Fruit fly (Drosophila melanogaster) whole organism, embryonic: ENCODE measurements around the gene meso18E.

Experiments
- Bgb ChIP-seq: fragments of 200-800 bp; sonication (Bioruptor generic); IDR thresholded peaks from 2 replicates; pipeline ENCODE4 v1.3.6; 2022; ENCODE audit warnings: missing biosample characterization, missing genetic modification characterization; ENCODE audit not compliant: partially characterized antibody
- CG10209 ChIP-seq: fragments of 200-800 bp; sonication (Bioruptor generic); optimal IDR thresholded peaks from 3 replicates; lab custom pipeline; 2017; ENCODE audit warnings: missing biosample characterization, mild to moderate bottlenecking, missing genetic modification characterization, missing genetic modification reagents
- CG10267 ChIP-seq: fragments of 200-800 bp; sonication (Bioruptor generic); optimal IDR thresholded peaks from 2 replicates; lab custom pipeline; 2018; ENCODE audit warnings: missing biosample characterization, mild to moderate bottlenecking, missing genetic modification characterization, moderate library complexity
- CG11504 ChIP-seq: fragments of 200-800 bp; sonication (Bioruptor generic); optimal IDR thresholded peaks from 3 replicates; lab custom pipeline; 2019; ENCODE audit warnings: missing biosample characterization, mild to moderate bottlenecking, missing genetic modification characterization, moderate library complexity
- CG11695 ChIP-seq: fragments of 200-800 bp; sonication (Bioruptor generic); IDR thresholded peaks from 3 replicates; pipeline ENCODE4 v1.3.6; 2022; ENCODE audit warnings: missing biosample characterization, missing genetic modification characterization
- CG13296 ChIP-seq: fragments of 200-800 bp; sonication (Bioruptor generic); optimal IDR thresholded peaks from 3 replicates; lab custom pipeline; 2018; ENCODE audit warnings: missing biosample characterization, mild to moderate bottlenecking, missing genetic modification characterization
- CG14710 ChIP-seq: fragments of 200-800 bp; sonication (Bioruptor generic); optimal IDR thresholded peaks from 3 replicates; lab custom pipeline; 2019; ENCODE audit warnings: missing biosample characterization, mild to moderate bottlenecking, missing genetic modification characterization, moderate library complexity
- CG15601 ChIP-seq: fragments of 200-800 bp; sonication (Bioruptor generic); optimal IDR thresholded peaks from 3 replicates; lab custom pipeline; 2019; ENCODE audit warnings: missing biosample characterization, mild to moderate bottlenecking, missing genetic modification characterization, moderate library complexity
- CG2712 ChIP-seq: fragments of 200-800 bp; optimal IDR thresholded peaks from 3 replicates; lab custom pipeline; 2019; ENCODE audit warnings: missing biosample characterization, mild to moderate bottlenecking, missing genetic modification characterization, moderate library complexity
- CG2889 ChIP-seq: fragments of 200-800 bp; sonication (Bioruptor generic); IDR thresholded peaks from 3 replicates; pipeline ENCODE4 v1.3.6; 2022; ENCODE audit warnings: missing biosample characterization, missing genetic modification characterization
- CG30431 ChIP-seq: fragments of 200-800 bp; sonication (Bioruptor generic); optimal IDR thresholded peaks from 2 replicates; lab custom pipeline; 2017; ENCODE audit warnings: missing biosample characterization, missing genetic modification characterization
- CG34224 ChIP-seq: fragments of 200-800 bp; sonication (Bioruptor generic); IDR thresholded peaks from 3 replicates; pipeline ENCODE4 v1.3.6; 2022; ENCODE audit warnings: missing biosample characterization, missing genetic modification characterization; ENCODE audit not compliant: partially characterized antibody
- CG3726 ChIP-seq: fragments of 200-800 bp; sonication (Bioruptor generic); IDR thresholded peaks from 3 replicates; pipeline ENCODE4, ENCODE4 v1.3.6; 2022; ENCODE audit warnings: missing biosample characterization, missing genetic modification characterization
- CG3995 ChIP-seq: fragments of 200-800 bp; sonication (Bioruptor generic); optimal IDR thresholded peaks from 3 replicates; lab custom pipeline; 2016; ENCODE audit warnings: missing biosample characterization, missing genetic modification characterization
- CG6683 ChIP-seq: fragments of 200-800 bp; sonication (Bioruptor generic); optimal IDR thresholded peaks from 2 replicates; lab custom pipeline; 2017; ENCODE audit warnings: missing biosample characterization, mild to moderate bottlenecking, missing genetic modification characterization, missing genetic modification reagents
- CG7556 ChIP-seq: fragments of 200-800 bp; sonication (Bioruptor generic); optimal IDR thresholded peaks from 2 replicates; lab custom pipeline; 2017; ENCODE audit warnings: missing biosample characterization, mild to moderate bottlenecking, missing genetic modification characterization
- CG8290 ChIP-seq, 3 experiments: fragments of 200-800 bp; sonication (Bioruptor generic); optimal IDR thresholded peaks; 2 replicates each; lab custom pipeline; 2016 to 2019; ENCODE audit warnings: missing biosample characterization in 3 of 3, missing genetic modification characterization in 3 of 3, mild to moderate bottlenecking in 2 of 3, moderate library complexity in 1 of 3
- CG9797 ChIP-seq: fragments of 200-800 bp; sonication (Bioruptor generic); optimal IDR thresholded peaks from 3 replicates; lab custom pipeline; 2018; ENCODE audit warnings: missing biosample characterization, mild to moderate bottlenecking, missing genetic modification characterization
- CHES-1-like ChIP-seq: fragments of 200-800 bp; sonication (Bioruptor generic); optimal IDR thresholded peaks from 2 replicates; lab custom pipeline; 2016; ENCODE audit warnings: missing biosample characterization, missing genetic modification characterization
- Dll ChIP-seq: fragments of 200-800 bp; sonication (Bioruptor generic); IDR thresholded peaks from 4 replicates; pipeline ENCODE4 v1.3.6; 2022; ENCODE audit warnings: missing biosample characterization, missing genetic modification characterization; ENCODE audit not compliant: partially characterized antibody
- Elba2 ChIP-seq: fragments of 200-800 bp; sonication (Bioruptor generic); optimal IDR thresholded peaks from 3 replicates; lab custom pipeline; 2016; ENCODE audit warnings: missing biosample characterization, missing genetic modification characterization
- Lpt ChIP-seq: fragments of >200 bp; optimal IDR thresholded peaks from 2 replicates; lab custom pipeline; 2018; ENCODE audit warnings: missing biosample characterization, missing genetic modification characterization
- Med ChIP-seq: fragments of 200-800 bp; sonication (Bioruptor generic); peaks from one replicate; lab custom pipeline; 2016; ENCODE audit warnings: missing biosample characterization, missing genetic modification characterization, mild to moderate bottlenecking, inconsistent platforms, moderate library complexity
- Nf-YB ChIP-seq: fragments of 200-800 bp; sonication (Bioruptor generic); optimal IDR thresholded peaks from 3 replicates; lab custom pipeline; 2019; ENCODE audit warnings: missing biosample characterization, mild to moderate bottlenecking, missing genetic modification characterization, moderate library complexity
- Oli ChIP-seq: fragments of 200-800 bp; sonication (Bioruptor generic); optimal IDR thresholded peaks from 2 replicates; lab custom pipeline; 2018; ENCODE audit warnings: missing biosample characterization, mild to moderate bottlenecking, missing genetic modification characterization, moderate library complexity
- Opbp ChIP-seq: fragments of 200-800 bp; sonication (Bioruptor generic); IDR thresholded peaks from 3 replicates; pipeline ENCODE4 v1.3.6; 2022; ENCODE audit warnings: missing biosample characterization, missing genetic modification characterization; ENCODE audit not compliant: partially characterized antibody
- Scr ChIP-seq: fragments of 200-800 bp; sonication (Bioruptor generic); IDR thresholded peaks from 2 replicates; pipeline ENCODE4 v1.3.6; 2022; ENCODE audit warnings: missing biosample characterization, missing genetic modification characterization; ENCODE audit not compliant: partially characterized antibody
- Xrp1 ChIP-seq: fragments of 200-800 bp; sonication (Bioruptor generic); IDR thresholded peaks from 2 replicates; pipeline ENCODE4 v1.3.6; 2022; ENCODE audit warnings: missing biosample characterization, missing genetic modification characterization
- amos ChIP-seq: fragments of 200-800 bp; sonication (Bioruptor generic); IDR thresholded peaks from 2 replicates; pipeline ENCODE4 v1.3.6; 2022; ENCODE audit warnings: missing biosample characterization, missing genetic modification characterization; ENCODE audit not compliant: partially characterized antibody
- ato ChIP-seq: fragments of 200-800 bp; sonication (Bioruptor generic); IDR thresholded peaks from 2 replicates; pipeline ENCODE4 v1.3.6; 2022; ENCODE audit warnings: missing biosample characterization, missing genetic modification characterization; ENCODE audit not compliant: partially characterized antibody
- cato ChIP-seq: fragments of 200-800 bp; sonication (Bioruptor generic); optimal IDR thresholded peaks from 2 replicates; lab custom pipeline; 2016; ENCODE audit warnings: missing biosample characterization, missing genetic modification characterization, borderline replicate concordance
- disco-r ChIP-seq: fragments of 200-800 bp; sonication (Bioruptor generic); optimal IDR thresholded peaks from 2 replicates; lab custom pipeline; 2016; ENCODE audit warnings: missing biosample characterization, missing genetic modification characterization
- dm ChIP-seq: fragments of 200-800 bp; sonication (Bioruptor generic); optimal IDR thresholded peaks from 3 replicates; lab custom pipeline; 2016; ENCODE audit warnings: missing biosample characterization, missing genetic modification characterization
- gfzf ChIP-seq: fragments of 200-800 bp; sonication (Bioruptor generic); optimal IDR thresholded peaks from 2 replicates; lab custom pipeline; 2016; ENCODE audit warnings: missing biosample characterization, mild to moderate bottlenecking, missing genetic modification characterization, moderate library complexity
- lmd ChIP-seq: fragments of 200-800 bp; sonication (Bioruptor generic); IDR thresholded peaks from 2 replicates; pipeline ENCODE4 v1.3.6; 2022; ENCODE audit warnings: missing biosample characterization, missing genetic modification characterization
- mld ChIP-seq: fragments of 200-800 bp; sonication (Bioruptor generic); IDR thresholded peaks from 3 replicates; pipeline ENCODE4 v1.3.6; 2022; ENCODE audit warnings: missing biosample characterization, missing genetic modification characterization; ENCODE audit not compliant: partially characterized antibody
- pzg ChIP-seq: fragments of 200-800 bp; sonication (Bioruptor generic); optimal IDR thresholded peaks from 3 replicates; lab custom pipeline; 2018; ENCODE audit warnings: missing biosample characterization, mild to moderate bottlenecking, missing genetic modification characterization, moderate library complexity
- sna ChIP-seq: fragments of 200-800 bp; sonication (Bioruptor generic); IDR thresholded peaks from 2 replicates; pipeline ENCODE4 v1.3.6; 2022; ENCODE audit warnings: missing biosample characterization, missing genetic modification characterization; ENCODE audit not compliant: partially characterized antibody
- trem ChIP-seq: fragments of 200-800 bp; optimal IDR thresholded peaks from 3 replicates; lab custom pipeline; 2019; ENCODE audit warnings: missing biosample characterization, mild to moderate bottlenecking, missing genetic modification characterization, moderate library complexity
- ttk ChIP-seq: fragments of 200-800 bp; sonication (Bioruptor generic); IDR thresholded peaks from 2 replicates; pipeline ENCODE4 v2.1.2; 2022; ENCODE audit warnings: missing biosample characterization, missing genetic modification characterization
- unc-4 ChIP-seq: fragments of 200-800 bp; sonication (Bioruptor generic); IDR thresholded peaks from 2 replicates; pipeline ENCODE4 v1.3.6; 2022; ENCODE audit warnings: missing biosample characterization, missing genetic modification characterization; ENCODE audit not compliant: partially characterized antibody
- unpg ChIP-seq: fragments of 200-800 bp; sonication (Bioruptor generic); optimal IDR thresholded peaks from 3 replicates; lab custom pipeline; 2018; ENCODE audit warnings: missing biosample characterization, mild to moderate bottlenecking, missing genetic modification characterization, moderate library complexity
- vnd ChIP-seq: fragments of 200-800 bp; sonication (Bioruptor generic); IDR thresholded peaks from 3 replicates; pipeline ENCODE4 v1.3.6; 2022; ENCODE audit warnings: missing biosample characterization, missing genetic modification characterization; ENCODE audit not compliant: partially characterized antibody
- wdn ChIP-seq: fragments of 200-800 bp; sonication (Bioruptor generic); IDR thresholded peaks from 2 replicates; pipeline ENCODE4 v1.3.6; 2022; ENCODE audit warnings: missing biosample characterization, missing genetic modification characterization
- zen ChIP-seq: fragments of 200-800 bp; sonication (Bioruptor generic); optimal IDR thresholded peaks from 3 replicates; lab custom pipeline; 2018; ENCODE audit warnings: missing biosample characterization, mild to moderate bottlenecking, missing genetic modification characterization, moderate library complexity
- zen2 ChIP-seq: fragments of 200-800 bp; sonication (Bioruptor generic); IDR thresholded peaks from 3 replicates; pipeline ENCODE4 v1.3.6; 2022; ENCODE audit warnings: missing biosample characterization, missing genetic modification characterization; ENCODE audit not compliant: partially characterized antibody

The meso18E gene

dm6 chrX:19704083-19704482 lies 8.8 kb downstream of the meso18E start, which contains the start of the genes CG14230 and CG14232 (continued):
- no peak for TF ChIP-seq Nf-YB (GFP tag; lab: Kevin White, UChicago)
- TF ChIP-seq CG2889: no peak
- TF ChIP-seq ato: no peak
- 0 out of 2 replicates have a peak, but pooled peaks have one; percentile 15 for TF ChIP-seq unc-4
- TF ChIP-seq wdn: no peak
- no peak for TF ChIP-seq Lpt (GFP tag; lab: Kevin White, UChicago)
- TF ChIP-seq Scr (GFP tag; lab: Robert Waterston, UW): 0 out of 2 replicates have a peak, but pooled peaks have one; percentile 33
- no peak for TF ChIP-seq vnd (GFP tag; lab: Robert Waterston, UW)
- TF ChIP-seq Oli (tag; lab: Kevin White, UChicago): no peak
- no peak for TF ChIP-seq mld
- no peak for TF ChIP-seq CG13296 (GFP tag; lab: Kevin White, UChicago)
- TF ChIP-seq CG11504: no peak
- TF ChIP-seq CG3726 (GFP tag; lab: Robert Waterston, UW): no peak
- TF ChIP-seq CG6683 (GFP tag; lab: Kevin White, UChicago): no peak

dm6 chrX:19701611-19702010 lies 11.2 kb downstream of the meso18E start, which contains the start of gene Tcs4:
Gene Tcs4 (minus strand): TSS chrX:19701755.
- TF ChIP-seq CG34224 (GFP tag; lab: Robert Waterston, UW): peak; percentile 80
- peak; percentile 66; the same call in 1 of the 2 replicates for TF ChIP-seq sna (GFP tag; lab: Robert Waterston, UW)
- TF ChIP-seq lmd: no peak; the same call in 1 of the 2 replicates
- TF ChIP-seq Xrp1 (GFP tag; lab: Robert Waterston, UW): peak; percentile 43; the same call in 1 of the 2 replicates
- peak; percentile 46; the same call in 1 of the 2 replicates for TF ChIP-seq unc-4
- peak; percentile 5 for TF ChIP-seq CG7556 (GFP tag; lab: Kevin White, UChicago)
- TF ChIP-seq zen2 (GFP tag; lab: Robert Waterston, UW): peak; percentile 60; the same call in 2 of the 3 replicates
- TF ChIP-seq CG14710: peak; percentile 49
- peak; percentile 25 for TF ChIP-seq Elba2 (GFP tag; lab: Kevin White, UChicago)
- no peak for TF ChIP-seq CG3995 (GFP tag; lab: Kevin White, UChicago)
- TF ChIP-seq CG15601 (tag; lab: Kevin White, UChicago): peak; percentile 27
- peak; percentile 59; the same call in 2 of the 4 replicates for TF ChIP-seq Dll (GFP tag; lab: Robert Waterston, UW)
- TF ChIP-seq CG8290 (GFP tag; optimal IDR thresholded peaks at IDR 0.05; lab: Kevin White, UChicago): peak; percentile 4
- TF ChIP-seq CG8290 (tag; optimal IDR thresholded peaks at IDR 0.05; lab: Kevin White, UChicago): no peak
- no peak for TF ChIP-seq CHES-1-like (GFP tag; lab: Kevin White, UChicago)
- no peak for TF ChIP-seq cato (GFP tag; lab: Kevin White, UChicago)
- peak; percentile 31; the same call in 1 of the 2 replicates for TF ChIP-seq Bgb
- TF ChIP-seq dm (GFP tag; lab: Kevin White, UChicago): no peak
- TF ChIP-seq ttk: no peak
- no peak for TF ChIP-seq disco-r (GFP tag; lab: Kevin White, UChicago)
- TF ChIP-seq Scr (GFP tag; lab: Robert Waterston, UW): peak; percentile 59
- peak; percentile 60 for TF ChIP-seq CG2712 (tag; lab: Kevin White, UChicago)
- TF ChIP-seq pzg (GFP tag; lab: Kevin White, UChicago): peak; percentile 43
- 0 out of 3 replicates have a peak, but pooled peaks have one; percentile 18 for TF ChIP-seq CG11695 (GFP tag; lab: Robert Waterston, UW)
- peak; percentile 58; the same call in 2 of the 3 replicates for TF ChIP-seq Opbp (GFP tag; lab: Robert Waterston, UW)
- no peak for TF ChIP-seq CG30431 (GFP tag; lab: Kevin White, UChicago)
- TF ChIP-seq CG10209 (GFP tag; lab: Kevin White, UChicago): peak; percentile 13
- TF ChIP-seq CG10267 (tag; lab: Kevin White, UChicago): peak; percentile 56
- TF ChIP-seq Med: peak; percentile 76
- TF ChIP-seq zen (tag; lab: Kevin White, UChicago): peak; percentile 22
- peak; percentile 70 for TF ChIP-seq CG9797 (GFP tag; lab: Kevin White, UChicago)
- peak; percentile 63 for TF ChIP-seq gfzf (GFP tag; lab: Kevin White, UChicago)
- TF ChIP-seq trem (tag; lab: Kevin White, UChicago): peak; percentile 43
- TF ChIP-seq unpg (GFP tag; lab: Kevin White, UChicago): peak; percentile 45
- peak; percentile 46; the same call in 1 of the 2 replicates for TF ChIP-seq amos (GFP tag; lab: Robert Waterston, UW)
